Worm (Caenorhabditis elegans) whole organism, L4 larva: ENCODE results near the gene F48E8.2.

ENCODE experiments used
- D1046.2 ChIP-seq: fragments of 200-800 bp; sonication (Bioruptor generic); IDR thresholded peaks from 2 replicates; pipeline ENCODE4 v1.3.6; 2022; ENCODE audit warnings: missing genetic modification characterization, missing compliant biosample characterization
- F26F4.8 ChIP-seq: fragments of 200-800 bp; sonication (Bioruptor generic); conservative IDR thresholded peaks from 2 replicates; pipeline ENCODE4 v1.3.6; 2022; ENCODE audit warnings: missing genetic modification characterization, missing compliant biosample characterization
- F37D6.2 ChIP-seq: sonication (generic microtip); optimal IDR thresholded peaks from 2 replicates; lab custom pipeline; 2016; ENCODE audit warnings: mild to moderate bottlenecking, missing genetic modification characterization, missing compliant biosample characterization
- F44E2.7 ChIP-seq: fragments of 200-800 bp; sonication (Bioruptor generic); IDR thresholded peaks from 2 replicates; pipeline ENCODE4 v2.1.2; 2022; ENCODE audit warnings: missing genetic modification characterization, missing compliant biosample characterization
- F49E8.2 ChIP-seq: sonication (generic microtip); optimal IDR thresholded peaks from 2 replicates; lab custom pipeline; 2016; ENCODE audit warnings: missing compliant biosample characterization, mild to moderate bottlenecking, missing genetic modification characterization, borderline replicate concordance
- R02D3.7 ChIP-seq: fragments of 150-350 bp; sonication (generic microtip); optimal IDR thresholded peaks from 3 replicates; lab custom pipeline; 2014; ENCODE audit warnings: missing biosample characterization, missing genetic modification characterization
- T26A8.4 ChIP-seq: fragments of 200-800 bp; sonication (Bioruptor generic); IDR thresholded peaks from 2 replicates; pipeline ENCODE4 v1.3.6; 2022; ENCODE audit warnings: missing genetic modification characterization, missing compliant biosample characterization
- Y5F2A.4 ChIP-seq: fragments of 200-800 bp; sonication (Bioruptor generic); optimal IDR thresholded peaks from 2 replicates; lab custom pipeline; 2018; ENCODE audit warnings: mild to moderate bottlenecking, missing genetic modification characterization, missing compliant biosample characterization
- aha-1 ChIP-seq: fragments of 150-350 bp; peaks from one replicate; lab custom pipeline; 2014; ENCODE audit warnings: missing biosample characterization, missing genetic modification characterization
- ama-1 ChIP-seq: fragments of 150-350 bp; optimal IDR thresholded peaks from 2 replicates; lab custom pipeline; 2014; ENCODE audit warnings: inconsistent platforms, mixed read lengths
- attf-4 ChIP-seq: sonication (generic microtip); optimal IDR thresholded peaks from 3 replicates; lab custom pipeline; 2017; ENCODE audit warnings: missing biosample characterization, missing genetic modification characterization
- ceh-20 ChIP-seq: fragments of 200-800 bp; sonication (Bioruptor generic); IDR thresholded peaks from 2 replicates; pipeline ENCODE4 v1.3.6; 2022; ENCODE audit warnings: missing genetic modification reagents, missing genetic modification characterization, missing compliant biosample characterization
- ceh-28 ChIP-seq: fragments of 150-350 bp; optimal IDR thresholded peaks from 2 replicates; lab custom pipeline; 2014; ENCODE audit warnings: missing biosample characterization, missing genetic modification reagents, missing genetic modification characterization
- ceh-44 ChIP-seq: fragments of 200-800 bp; sonication (Bioruptor generic); IDR thresholded peaks from 2 replicates; pipeline ENCODE4 v1.3.6; 2022; ENCODE audit warnings: missing genetic modification reagents, missing genetic modification characterization, missing compliant biosample characterization
- ceh-62 ChIP-seq: sonication (generic microtip); optimal IDR thresholded peaks from 2 replicates; lab custom pipeline; 2017; ENCODE audit warnings: missing biosample characterization, missing genetic modification characterization
- ces-1 ChIP-seq: fragments of 150-350 bp; sonication (generic microtip); optimal IDR thresholded peaks from 4 replicates; lab custom pipeline; 2014; ENCODE audit warnings: missing biosample characterization, missing genetic modification reagents, missing genetic modification characterization
- daf-12 ChIP-seq: fragments of 150-350 bp; optimal IDR thresholded peaks from 2 replicates; lab custom pipeline; 2014; ENCODE audit warnings: missing biosample characterization, missing genetic modification reagents, missing genetic modification characterization
- daf-16 ChIP-seq, 3 experiments: sonication (generic microtip); optimal IDR thresholded peaks; 2 replicates each; lab custom pipeline; 2016 to 2017; ENCODE audit warnings: missing genetic modification characterization in 3 of 3, missing genetic modification reagents in 3 of 3, mild to moderate bottlenecking in 2 of 3, missing compliant biosample characterization in 2 of 3, missing biosample characterization in 1 of 3, moderate library complexity in 1 of 3
- daf-19 ChIP-seq: fragments of 200-800 bp; sonication (Bioruptor generic); conservative IDR thresholded peaks from 2 replicates; pipeline ENCODE4 v1.3.6; 2022; ENCODE audit warnings: missing genetic modification characterization, missing compliant biosample characterization
- daf-8 ChIP-seq: fragments of 200-800 bp; sonication (Bioruptor generic); IDR thresholded peaks from 2 replicates; pipeline ENCODE4 v1.3.6; 2022; ENCODE audit warnings: missing genetic modification characterization, missing compliant biosample characterization
- dmd-9 ChIP-seq: fragments of 200-800 bp; sonication (Bioruptor generic); IDR thresholded peaks from 2 replicates; pipeline ENCODE4 v1.3.6; 2022; ENCODE audit warnings: missing genetic modification reagents, missing genetic modification characterization, missing compliant biosample characterization
- duxl-1 ChIP-seq: sonication (generic microtip); optimal IDR thresholded peaks from 2 replicates; lab custom pipeline; 2016; ENCODE audit warnings: mild to moderate bottlenecking, missing genetic modification characterization, moderate library complexity, missing compliant biosample characterization; ENCODE audit not compliant: poor library complexity
- dve-1 ChIP-seq: sonication (generic microtip); optimal IDR thresholded peaks from 2 replicates; lab custom pipeline; 2017; ENCODE audit warnings: antibody characterized with exemption, mild to moderate bottlenecking, missing genetic modification characterization, missing compliant biosample characterization; ENCODE audit not compliant: insufficient read depth
- fkh-10 ChIP-seq: fragments of 150-350 bp; optimal IDR thresholded peaks from 2 replicates; lab custom pipeline; 2014; ENCODE audit warnings: missing biosample characterization, missing genetic modification reagents, missing genetic modification characterization
- fos-1 ChIP-seq: fragments of 150-350 bp; optimal IDR thresholded peaks from 2 replicates; lab custom pipeline; 2014; ENCODE audit warnings: missing biosample characterization, missing genetic modification characterization
- hlh-30 ChIP-seq: sonication (generic microtip); optimal IDR thresholded peaks from 2 replicates; lab custom pipeline; 2017; ENCODE audit warnings: antibody characterized with exemption, mild to moderate bottlenecking, missing genetic modification characterization, missing compliant biosample characterization; ENCODE audit not compliant: insufficient read depth
- lim-7 ChIP-seq: fragments of 200-800 bp; sonication (Bioruptor generic); IDR thresholded peaks from 2 replicates; pipeline ENCODE4 v1.3.6; 2022; ENCODE audit warnings: missing genetic modification characterization, missing compliant biosample characterization
- lin-13 ChIP-seq: fragments of 150-350 bp; optimal IDR thresholded peaks from 2 replicates; lab custom pipeline; 2014; ENCODE audit warnings: missing biosample characterization, missing genetic modification reagents, missing genetic modification characterization
- lin-15B ChIP-seq: fragments of 150-350 bp; sonication (generic microtip); optimal IDR thresholded peaks from 3 replicates; lab custom pipeline; 2014; ENCODE audit warnings: missing biosample characterization, missing genetic modification characterization
- lin-38 ChIP-seq: fragments of 200-800 bp; sonication (Bioruptor generic); IDR thresholded peaks from 2 replicates; pipeline ENCODE4 v1.3.6; 2022; ENCODE audit warnings: missing genetic modification reagents, missing genetic modification characterization, missing compliant biosample characterization
- lin-39 ChIP-seq: fragments of 150-350 bp; optimal IDR thresholded peaks from 2 replicates; lab custom pipeline; 2014; ENCODE audit warnings: missing biosample characterization, missing genetic modification reagents, missing genetic modification characterization
- lir-3 ChIP-seq: sonication (generic microtip); optimal IDR thresholded peaks from 2 replicates; lab custom pipeline; 2016; ENCODE audit warnings: mild to moderate bottlenecking, missing genetic modification characterization, missing compliant biosample characterization
- mep-1 ChIP-seq: fragments of 150-350 bp; sonication (generic microtip); optimal IDR thresholded peaks from 3 replicates; lab custom pipeline; 2014; ENCODE audit warnings: missing biosample characterization, missing genetic modification characterization
- mes-2 ChIP-seq: sonication (generic microtip); optimal IDR thresholded peaks from 2 replicates; lab custom pipeline; 2016; ENCODE audit warnings: missing genotype, mild to moderate bottlenecking, missing genetic modification characterization, missing compliant biosample characterization; ENCODE audit not compliant: poor library complexity, severe bottlenecking
- nhr-10 ChIP-seq: fragments of 150-350 bp; optimal IDR thresholded peaks from 2 replicates; lab custom pipeline; 2014; ENCODE audit warnings: missing biosample characterization, missing genetic modification characterization
- nhr-111 ChIP-seq: fragments of 200-800 bp; sonication (Bioruptor generic); optimal IDR thresholded peaks from 2 replicates; lab custom pipeline; 2018; ENCODE audit warnings: mild to moderate bottlenecking, missing genetic modification characterization, missing compliant biosample characterization
- nhr-25 ChIP-seq: sonication (generic microtip); optimal IDR thresholded peaks from 2 replicates; lab custom pipeline; 2017; ENCODE audit warnings: missing genetic modification characterization, mild to moderate bottlenecking, missing compliant biosample characterization, antibody characterized with exemption, moderate library complexity, borderline replicate concordance; ENCODE audit not compliant: insufficient read depth
- nhr-28 ChIP-seq: fragments of 150-350 bp; optimal IDR thresholded peaks from 2 replicates; lab custom pipeline; 2014; ENCODE audit warnings: missing biosample characterization, missing genetic modification characterization
- nhr-42 ChIP-seq: fragments of 200-800 bp; sonication (Bioruptor generic); IDR thresholded peaks from 2 replicates; pipeline ENCODE4 v1.3.6; 2022; ENCODE audit warnings: missing genetic modification characterization, missing compliant biosample characterization
- nhr-76 ChIP-seq: fragments of 150-350 bp; optimal IDR thresholded peaks from 2 replicates; lab custom pipeline; 2014; ENCODE audit warnings: missing biosample characterization, missing genetic modification characterization
- pha-4 ChIP-seq, 2 experiments: fragments of 150-350 bp in 1 of 2; fragments of 200-800 bp in 1 of 2; sonication (Bioruptor generic) in 1 of 2; IDR thresholded peaks in 1 of 2; optimal IDR thresholded peaks in 1 of 2; 2 replicates each; pipeline versions ENCODE4 v1.3.6 to Lab custom; 2014 to 2022; ENCODE audit warnings: missing genetic modification characterization in 2 of 2, missing genetic modification reagents in 2 of 2, missing biosample characterization in 1 of 2, missing compliant biosample characterization in 1 of 2
- php-3 ChIP-seq: fragments of 200-800 bp; sonication (Bioruptor generic); IDR thresholded peaks from 2 replicates; pipeline ENCODE4 v1.3.6; 2022; ENCODE audit warnings: missing genetic modification reagents, missing genetic modification characterization, missing compliant biosample characterization
- pqm-1 ChIP-seq: sonication (generic microtip); optimal IDR thresholded peaks from 2 replicates; lab custom pipeline; 2017; ENCODE audit warnings: missing biosample characterization, missing genetic modification characterization
- rbr-2 ChIP-seq: sonication (generic microtip); optimal IDR thresholded peaks from 2 replicates; lab custom pipeline; 2016; ENCODE audit warnings: missing genotype, missing genetic modification characterization, missing compliant biosample characterization
- sdz-12 ChIP-seq: fragments of 200-800 bp; sonication (Bioruptor generic); optimal IDR thresholded peaks from 2 replicates; lab custom pipeline; 2018; ENCODE audit warnings: mild to moderate bottlenecking, missing genetic modification characterization, missing compliant biosample characterization
- set-16 ChIP-seq: fragments of 200-800 bp; sonication (Bioruptor generic); IDR thresholded peaks from 2 replicates; pipeline ENCODE4 v1.3.6; 2022; ENCODE audit warnings: missing genetic modification reagents, missing genetic modification characterization, missing compliant biosample characterization
- spr-1 ChIP-seq: sonication (generic microtip); optimal IDR thresholded peaks from 2 replicates; lab custom pipeline; 2016; ENCODE audit warnings: mild to moderate bottlenecking, missing genetic modification characterization, missing compliant biosample characterization
- tag-97 ChIP-seq: fragments of 200-800 bp; sonication (Bioruptor generic); IDR thresholded peaks from 2 replicates; pipeline ENCODE4 v1.3.6; 2022; ENCODE audit warnings: missing genetic modification characterization, missing compliant biosample characterization
- unc-39 ChIP-seq: sonication (generic microtip); optimal IDR thresholded peaks from 2 replicates; lab custom pipeline; 2017; ENCODE audit warnings: missing biosample characterization, missing genetic modification characterization
- zag-1 ChIP-seq: fragments of 150-350 bp; optimal IDR thresholded peaks from 2 replicates; lab custom pipeline; 2014; ENCODE audit warnings: missing biosample characterization, missing genetic modification characterization
- zip-2 ChIP-seq: fragments of 150-350 bp; optimal IDR thresholded peaks from 2 replicates; lab custom pipeline; 2014; ENCODE audit warnings: missing biosample characterization, missing genetic modification characterization
- ztf-7 ChIP-seq: fragments of 150-350 bp; optimal IDR thresholded peaks from 2 replicates; lab custom pipeline; 2014; ENCODE audit warnings: missing biosample characterization, missing genetic modification characterization

The F48E8.2 gene

DNA sequence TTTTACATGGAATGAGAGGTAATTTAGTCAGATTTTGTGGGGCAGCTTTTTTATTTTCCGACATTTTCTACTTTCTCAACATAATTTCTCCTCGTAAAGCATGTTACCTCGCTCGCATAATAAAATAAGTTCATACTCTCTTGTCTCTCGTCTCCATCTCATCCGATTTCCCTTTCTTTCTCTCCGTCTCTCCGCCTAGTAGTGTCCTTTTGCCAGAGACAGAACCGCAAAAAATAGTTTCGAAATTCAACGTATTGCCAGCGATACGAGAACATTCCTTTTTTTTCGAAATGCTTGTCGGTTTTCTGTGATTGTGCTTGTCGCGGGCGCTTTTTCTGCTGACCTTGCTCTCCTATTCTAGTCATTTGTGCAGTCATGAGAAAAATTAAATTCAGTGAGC, 40.0 kb downstream of the F48E8.2 start (continued):
- no peak for TF ChIP-seq F37D6.2
- TF ChIP-seq pqm-1 (tag; lab: Kevin White, UChicago): peak; percentile 31
- peak; percentile 52 for TF ChIP-seq hlh-30 (tag; lab: Kevin White, UChicago)
- no peak for TF ChIP-seq D1046.2 (GFP tag; lab: Robert Waterston, UW)
- no peak for TF ChIP-seq spr-1 (tag; lab: Kevin White, UChicago)
- peak; percentile 54 for TF ChIP-seq aha-1 (tag; lab: Kevin White, UChicago)
- no peak for TF ChIP-seq nhr-42 (GFP tag; lab: Robert Waterston, UW)
- no peak for TF ChIP-seq T26A8.4 (GFP tag; lab: Robert Waterston, UW)
- TF ChIP-seq fos-1 (tag; lab: Kevin White, UChicago): no peak
- no peak for TF ChIP-seq zip-2 (tag; lab: Kevin White, UChicago)
- TF ChIP-seq daf-12 (tag; lab: Kevin White, UChicago): no peak
- peak; percentile 30 for TF ChIP-seq fkh-10
- peak; percentile 36 for TF ChIP-seq rbr-2 (tag; lab: Kevin White, UChicago)
- peak; percentile 56 for TF ChIP-seq nhr-25 (tag; lab: Kevin White, UChicago)
- TF ChIP-seq set-16 (GFP tag; lab: Robert Waterston, UW): no peak
- TF ChIP-seq daf-8 (GFP tag; lab: Robert Waterston, UW): no peak
- no peak for TF ChIP-seq F26F4.8
- no peak for TF ChIP-seq F44E2.7
- peak; percentile 46 for TF ChIP-seq mes-2 (tag; lab: Kevin White, UChicago)
- TF ChIP-seq ztf-7: no peak
- TF ChIP-seq php-3 (GFP tag; lab: Robert Waterston, UW): 0 out of 2 replicates have a peak, but pooled peaks have one; percentile 40
- no peak for TF ChIP-seq pha-4 (GFP tag; IDR thresholded peaks at IDR 0.05; lab: Robert Waterston, UW)
- no peak for TF ChIP-seq pha-4 (tag; optimal IDR thresholded peaks at IDR 0.05; lab: Kevin White, UChicago)
- TF ChIP-seq nhr-10 (tag; lab: Kevin White, UChicago): no peak
- no peak for TF ChIP-seq lir-3 (tag; lab: Kevin White, UChicago)
- no peak for TF ChIP-seq ceh-62 (tag; lab: Kevin White, UChicago)
- TF ChIP-seq ama-1 (lab: Kevin White, UChicago): peak; percentile 83
- TF ChIP-seq lin-39: no peak
- TF ChIP-seq nhr-111 (GFP tag; lab: Kevin White, UChicago): no peak
- TF ChIP-seq sdz-12 (GFP tag; lab: Kevin White, UChicago): no peak
- no peak for TF ChIP-seq nhr-76 (tag; lab: Kevin White, UChicago)
- TF ChIP-seq lin-13 (GFP tag; lab: Kevin White, UChicago): no peak
- no peak for TF ChIP-seq ceh-44
- TF ChIP-seq R02D3.7: no peak
- TF ChIP-seq tag-97 (GFP tag; lab: Robert Waterston, UW): no peak
- TF ChIP-seq mep-1 (tag; lab: Kevin White, UChicago): peak; percentile 20
- peak; percentile 43 for TF ChIP-seq nhr-28 (tag; lab: Kevin White, UChicago)
- no peak for TF ChIP-seq daf-16 (GFP tag; optimal IDR thresholded peaks at IDR 0.05; lab: Kevin White, UChicago)
- TF ChIP-seq daf-16 (tag; optimal IDR thresholded peaks at IDR 0.05; lab: Kevin White, UChicago): peak; percentile 34
- no peak for TF ChIP-seq ceh-28 (tag; lab: Kevin White, UChicago)
- no peak for TF ChIP-seq attf-4
- no peak for TF ChIP-seq unc-39 (tag; lab: Kevin White, UChicago)
- no peak for TF ChIP-seq zag-1 (tag; lab: Kevin White, UChicago)
- no peak for TF ChIP-seq lim-7 (GFP tag; lab: Robert Waterston, UW)
- no peak for TF ChIP-seq lin-38 (GFP tag; lab: Robert Waterston, UW)
- TF ChIP-seq ceh-20: no peak
- TF ChIP-seq dmd-9: no peak
- no peak for TF ChIP-seq daf-19 (GFP tag; lab: Robert Waterston, UW)
- TF ChIP-seq dve-1: peak; percentile 77
- TF ChIP-seq Y5F2A.4 (GFP tag; lab: Kevin White, UChicago): no peak
- no peak for TF ChIP-seq lin-15B (tag; lab: Kevin White, UChicago)
- peak; percentile 43 for TF ChIP-seq ces-1 (GFP tag; lab: Kevin White, UChicago)
- TF ChIP-seq F49E8.2 (tag; lab: Kevin White, UChicago): no peak
- no peak for TF ChIP-seq duxl-1 (tag; lab: Kevin White, UChicago)
